Fruit fly (Drosophila melanogaster): ENCODE measurements around the gene kek5.

kek5 gene

DNA sequence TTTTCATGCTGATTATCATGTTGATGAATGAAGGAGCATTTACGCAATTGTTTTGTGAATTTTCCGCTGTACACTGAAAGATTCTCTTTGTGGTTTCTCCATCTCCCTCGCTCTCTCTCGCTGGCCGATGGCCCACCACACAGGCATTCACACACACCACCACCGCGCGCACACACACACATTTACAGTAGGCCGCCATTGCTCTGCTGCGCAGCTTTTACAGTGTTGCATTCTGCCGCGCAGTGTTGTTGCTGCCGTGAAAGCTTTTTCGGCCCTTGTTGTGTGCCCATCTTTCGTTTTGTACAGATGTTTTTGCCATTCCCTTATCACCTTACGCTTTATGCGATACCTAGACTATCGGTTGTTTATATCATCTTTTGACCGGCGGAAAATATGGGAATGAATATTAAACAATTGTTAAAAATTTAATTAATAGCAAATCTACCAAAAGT, 143.9 kb downstream of the kek5 start (continued):
- TF ChIP-seq Sin3A (optimal IDR thresholded peaks at IDR 0.05), result no peak
- TF ChIP-seq Hsf (GFP tag; optimal IDR thresholded peaks at IDR 0.05), result no peak
- no peak for TF ChIP-seq Vsx1 (GFP tag; optimal IDR thresholded peaks at IDR 0.05)
- no peak for TF ChIP-seq Fer3 (tag; optimal IDR thresholded peaks at IDR 0.05)
- peak; percentile 68 for TF ChIP-seq knrl (GFP tag; IDR thresholded peaks at IDR 0.05; ENCODE audit: partially characterized antibody)
- no peak for TF ChIP-seq insv (GFP tag; optimal IDR thresholded peaks at IDR 0.05)
- peak; percentile 1 for TF ChIP-seq ERR (GFP tag; optimal IDR thresholded peaks at IDR 0.05)
- no peak for TF ChIP-seq pho (GFP tag; optimal IDR thresholded peaks at IDR 0.05)
- TF ChIP-seq gfzf (GFP tag; optimal IDR thresholded peaks at IDR 0.05), result peak; percentile 67
- peak; percentile 52; the same call in 1 of the 3 replicates for TF ChIP-seq ken (GFP tag; IDR thresholded peaks at IDR 0.05)
- no peak for TF ChIP-seq esg (GFP tag; conservative IDR thresholded peaks at IDR 0.05)
- TF ChIP-seq CG4404 (GFP tag; IDR thresholded peaks at IDR 0.05), result no peak
- TF ChIP-seq Max (GFP tag; optimal IDR thresholded peaks at IDR 0.05), result no peak
- TF ChIP-seq CG3065 (GFP tag; optimal IDR thresholded peaks at IDR 0.05), result no peak
- TF ChIP-seq CG31441 (GFP tag; IDR thresholded peaks at IDR 0.05), result no peak
- TF ChIP-seq usp (GFP tag; optimal IDR thresholded peaks at IDR 0.05), result no peak
- no peak for TF ChIP-seq Camta (GFP tag; optimal IDR thresholded peaks at IDR 0.05)
- TF ChIP-seq CG8765 (GFP tag; IDR thresholded peaks at IDR 0.05), result no peak
- TF ChIP-seq Sox100B (GFP tag; optimal IDR thresholded peaks at IDR 0.05), result no peak
- TF ChIP-seq CG9876 (GFP tag; optimal IDR thresholded peaks at IDR 0.05), result no peak
- TF ChIP-seq Atf3 (GFP tag; optimal IDR thresholded peaks at IDR 0.05), result no peak
- TF ChIP-seq CG3407 (GFP tag; optimal IDR thresholded peaks at IDR 0.05), result no peak
- TF ChIP-seq Dip2 (GFP tag; IDR thresholded peaks at IDR 0.05), result no peak
- TF ChIP-seq CG13894 (tag; optimal IDR thresholded peaks at IDR 0.05), result peak; percentile 43
- peak; percentile 60 for TF ChIP-seq CG12659 (GFP tag; optimal IDR thresholded peaks at IDR 0.05)
- TF ChIP-seq zen2 (GFP tag; IDR thresholded peaks at IDR 0.05; ENCODE audit: partially characterized antibody), result peak; percentile 58; the same call in 1 of the 3 replicates
- TF ChIP-seq grau (tag; optimal IDR thresholded peaks at IDR 0.05), result no peak
- no peak for TF ChIP-seq br (optimal IDR thresholded peaks at IDR 0.05)
- no peak for TF ChIP-seq CG12236 (GFP tag; optimal IDR thresholded peaks at IDR 0.05)
- no peak for TF ChIP-seq pum (GFP tag; optimal IDR thresholded peaks at IDR 0.05)
- TF ChIP-seq run (tag; optimal IDR thresholded peaks at IDR 0.05), result no peak
- no peak for TF ChIP-seq wdn (GFP tag; IDR thresholded peaks at IDR 0.05)
- no peak for TF ChIP-seq hb (GFP tag; IDR thresholded peaks at IDR 0.05; ENCODE audit: partially characterized antibody)
- TF ChIP-seq bsh (GFP tag; optimal IDR thresholded peaks at IDR 0.05), result peak in 1 of 2 experiments; percentile 4
- no peak for TF ChIP-seq CG5245 (GFP tag; optimal IDR thresholded peaks at IDR 0.05)
- TF ChIP-seq fd3F (GFP tag; optimal IDR thresholded peaks at IDR 0.05), result no peak
- no peak for TF ChIP-seq CG10147 (GFP tag; optimal IDR thresholded peaks at IDR 0.05)
- no peak for TF ChIP-seq CG3726 (GFP tag; IDR thresholded peaks at IDR 0.05)
- TF ChIP-seq Atf6 (GFP tag; IDR thresholded peaks at IDR 0.05), result peak; percentile 17; the same call in 1 of the 2 replicates
- TF ChIP-seq grn (GFP tag; optimal IDR thresholded peaks at IDR 0.05), result peak; percentile 20
- TF ChIP-seq Adf1 (GFP tag; IDR thresholded peaks at IDR 0.05), result peak; percentile 29
- TF ChIP-seq CG32772 (GFP tag; IDR thresholded peaks at IDR 0.05), result no peak
- TF ChIP-seq nerfin-1 (tag; optimal IDR thresholded peaks at IDR 0.05), result peak; percentile 5
- TF ChIP-seq CG8290 (GFP tag; optimal IDR thresholded peaks at IDR 0.05), result peak; percentile 44
- TF ChIP-seq CG8290 (tag; optimal IDR thresholded peaks at IDR 0.05), result peak; percentile 4 to 69
- no peak for TF ChIP-seq CG30403 (GFP tag; optimal IDR thresholded peaks at IDR 0.05)
- TF ChIP-seq gem (tag; optimal IDR thresholded peaks at IDR 0.05), result no peak
- TF ChIP-seq ash1 (GFP tag; optimal IDR thresholded peaks at IDR 0.05), result peak; percentile 28
- no peak for TF ChIP-seq sim (GFP tag; IDR thresholded peaks at IDR 0.05)
- no peak for TF ChIP-seq CG7372 (GFP tag; IDR thresholded peaks at IDR 0.05)
- peak; percentile 44 for TF ChIP-seq CG10543 (GFP tag; optimal IDR thresholded peaks at IDR 0.05)
- TF ChIP-seq lilli (GFP tag; optimal IDR thresholded peaks at IDR 0.05), result peak; percentile 27
- TF ChIP-seq Nf-YC (tag; optimal IDR thresholded peaks at IDR 0.05), result peak; percentile 2

All from whole organism, embryonic.